Fruit fly (Drosophila melanogaster): ENCODE measurements around the gene CG17260.

The CG17260 gene

dm6 chr2L:3041918-3042615, 5.0 kb downstream of the CG17260 start, which contains the start of gene CG17261 (continued):
- TF ChIP-seq trem (tag; optimal IDR thresholded peaks at IDR 0.05) (no peak), CG32772 (GFP tag; IDR thresholded peaks at IDR 0.05) (no peak), CG2875 (GFP tag; optimal IDR thresholded peaks at IDR 0.05) (no peak), CG14014 (GFP tag; IDR thresholded peaks at IDR 0.05) (no peak), nmo (GFP tag; optimal IDR thresholded peaks at IDR 0.05) (no peak), CG11504 (tag; optimal IDR thresholded peaks at IDR 0.05) (peak; percentile 38), NfI (GFP tag; optimal IDR thresholded peaks at IDR 0.05) (peak; percentile 15), HLH54F (GFP tag; optimal IDR thresholded peaks at IDR 0.05) (peak; percentile 37), CG10147 (GFP tag; optimal IDR thresholded peaks at IDR 0.05) (no peak), CG14667 (GFP tag; IDR thresholded peaks at IDR 0.05) (no peak), CG13894 (tag; optimal IDR thresholded peaks at IDR 0.05) (peak; percentile 16), inv (GFP tag; IDR thresholded peaks at IDR 0.05; ENCODE audit: partially characterized antibody) (no peak), CG10543 (GFP tag; optimal IDR thresholded peaks at IDR 0.05) (peak; percentile 88), dm (GFP tag; optimal IDR thresholded peaks at IDR 0.05) (peak; percentile 21), ara (GFP tag; IDR thresholded peaks at IDR 0.05) (peak; percentile 27; the same call in 1 of the 2 replicates), usp (GFP tag; optimal IDR thresholded peaks at IDR 0.05) (no peak), vvl (GFP tag; IDR thresholded peaks at IDR 0.05) (peak; percentile 30; the same call in 1 of the 2 replicates), CG34376 (GFP tag; optimal IDR thresholded peaks at IDR 0.05) (peak; percentile 99), mam (GFP tag; optimal IDR thresholded peaks at IDR 0.05) (peak; percentile 59), bowl (GFP tag; IDR thresholded peaks at IDR 0.05) (0 out of 2 replicates have a peak, but pooled peaks have one; percentile 15), bab2 (GFP tag; optimal IDR thresholded peaks at IDR 0.05) (peak; percentile 28), ems (GFP tag; optimal IDR thresholded peaks at IDR 0.05) (peak; percentile 23), seq (GFP tag; IDR thresholded peaks at IDR 0.05) (peak; percentile 52; the same call in 1 of the 2 replicates), cwo (GFP tag; optimal IDR thresholded peaks at IDR 0.05) (peak; percentile 99), Side (GFP tag; optimal IDR thresholded peaks at IDR 0.05) (peak; percentile 40), CoRest (tag; optimal IDR thresholded peaks at IDR 0.05) (peak; percentile 25), CG8290 (GFP tag; optimal IDR thresholded peaks at IDR 0.05) (no peak), CG8290 (tag; optimal IDR thresholded peaks at IDR 0.05) (peak in 1 of 2 experiments; percentile 70), dati (GFP tag; IDR thresholded peaks at IDR 0.05) (no peak), CG12659 (GFP tag; optimal IDR thresholded peaks at IDR 0.05) (peak; percentile 45), CG11695 (GFP tag; IDR thresholded peaks at IDR 0.05) (peak; percentile 37; the same call in 1 of the 3 replicates), her (GFP tag; optimal IDR thresholded peaks at IDR 0.05) (peak; percentile 58), CG14965 (GFP tag; optimal IDR thresholded peaks at IDR 0.05; ENCODE audit: borderline replicate concordance) (no peak), CG1233 (GFP tag; optimal IDR thresholded peaks at IDR 0.05) (peak; percentile 8), CG31441 (GFP tag; IDR thresholded peaks at IDR 0.05) (0 out of 2 replicates have a peak, but pooled peaks have one; percentile 12), hbn (GFP tag; IDR thresholded peaks at IDR 0.05; ENCODE audit: partially characterized antibody) (no peak), CG15269 (tag; optimal IDR thresholded peaks at IDR 0.05) (peak; percentile 55), mirr (GFP tag; optimal IDR thresholded peaks at IDR 0.05) (peak; percentile 58), tgo (GFP tag; IDR thresholded peaks at IDR 0.05) (peak; percentile 31; the same call in 1 of the 3 replicates), CG12155 (GFP tag; optimal IDR thresholded peaks at IDR 0.05) (peak; percentile 27), Hr51 (GFP tag; optimal IDR thresholded peaks at IDR 0.05) (peak; percentile 21 to 35), NFAT (GFP tag; IDR thresholded peaks at IDR 0.05) (peak; percentile 55; the same call in 1 of the 2 replicates), HmgZ (tag; optimal IDR thresholded peaks at IDR 0.05) (peak; percentile 53), Hr78 (GFP tag; optimal IDR thresholded peaks at IDR 0.05) (peak in 1 of 2 experiments; percentile 84)

All from whole organism, embryonic.